Worm (Caenorhabditis elegans) whole organism, L1 larva: ENCODE measurements around the gene trpa-1.
A peak's percentile ranks its signal among the peaks of the same experiment; 100 is the strongest.
"Not testable (repeated sequence)": the region's sequence is repeated elsewhere in the genome, so short reads cannot be mapped to it uniquely, and the experiment has no call there.

Source experiments
- C04F5.9 ChIP-seq: sonication (generic microtip); optimal IDR thresholded peaks from 2 replicates; lab custom pipeline; 2016; ENCODE audit warnings: missing genetic modification characterization, missing compliant biosample characterization
- C16A3.4 ChIP-seq: fragments of 150-350 bp; optimal IDR thresholded peaks from 2 replicates; lab custom pipeline; 2014; ENCODE audit warnings: missing biosample characterization, missing genetic modification characterization
- F16B12.6 ChIP-seq: fragments of 150-350 bp; optimal IDR thresholded peaks from 2 replicates; lab custom pipeline; 2014; ENCODE audit warnings: missing biosample characterization, missing genetic modification characterization
- aly-2 ChIP-seq: fragments of 150-350 bp; optimal IDR thresholded peaks from 2 replicates; lab custom pipeline; 2014; ENCODE audit warnings: missing biosample characterization, missing genetic modification characterization
- blmp-1 ChIP-seq: fragments of 150-350 bp; optimal IDR thresholded peaks from 2 replicates; lab custom pipeline; 2014; ENCODE audit warnings: missing biosample characterization, missing genetic modification characterization
- ceh-90 ChIP-seq: sonication (generic microtip); optimal IDR thresholded peaks from 2 replicates; lab custom pipeline; 2016; ENCODE audit warnings: missing genetic modification characterization, missing compliant biosample characterization
- dpl-1 ChIP-seq, 3 experiments: fragments of 150-350 bp in 2 of 3; sonication (generic microtip) in 1 of 3; optimal IDR thresholded peaks; 2 replicates each; lab custom pipeline; 2014 to 2017; ENCODE audit warnings: missing biosample characterization in 3 of 3, missing genetic modification characterization in 3 of 3, missing genetic modification reagents in 3 of 3
- egl-13 ChIP-seq: sonication (generic microtip); optimal IDR thresholded peaks from 2 replicates; lab custom pipeline; 2016; ENCODE audit warnings: missing genotype, missing genetic modification reagents, missing genetic modification characterization, missing compliant biosample characterization
- elt-3 ChIP-seq, 6 experiments: fragments of 150-350 bp in 1 of 6; sonication (generic microtip); optimal IDR thresholded peaks; 2 replicates each; lab custom pipeline; 2017 to 2018; ENCODE audit warnings: missing biosample characterization in 6 of 6, missing genetic modification characterization in 6 of 6, inconsistent platforms in 1 of 6
- ets-5 ChIP-seq: fragments of 200-800 bp; sonication (Bioruptor generic); IDR thresholded peaks from 2 replicates; pipeline ENCODE4 v1.3.6; 2022; ENCODE audit warnings: missing genetic modification characterization, missing compliant biosample characterization
- fkh-4 ChIP-seq: sonication (generic microtip); optimal IDR thresholded peaks from 2 replicates; lab custom pipeline; 2016; ENCODE audit warnings: missing compliant biosample characterization, missing genetic modification characterization, borderline replicate concordance
- fkh-8 ChIP-seq: sonication (generic microtip); optimal IDR thresholded peaks from 2 replicates; lab custom pipeline; 2016; ENCODE audit warnings: mild to moderate bottlenecking, missing genetic modification characterization, missing compliant biosample characterization
- grh-1 ChIP-seq: fragments of 200-800 bp; sonication (Bioruptor generic); IDR thresholded peaks from 2 replicates; pipeline ENCODE4 v1.3.6; 2022; ENCODE audit warnings: missing genetic modification reagents, missing genetic modification characterization, missing compliant biosample characterization
- hlh-17 ChIP-seq: fragments of 200-800 bp; sonication (Bioruptor generic); optimal IDR thresholded peaks from 2 replicates; lab custom pipeline; 2018; ENCODE audit warnings: missing genetic modification characterization, mild to moderate bottlenecking, missing compliant biosample characterization, moderate library complexity, borderline replicate concordance
- hlh-4 ChIP-seq: sonication (generic microtip); optimal IDR thresholded peaks from 2 replicates; lab custom pipeline; 2016; ENCODE audit warnings: mild to moderate bottlenecking, missing genetic modification characterization, missing compliant biosample characterization
- isw-1 ChIP-seq: fragments of 200-800 bp; sonication (Bioruptor generic); IDR thresholded peaks from 2 replicates; pipeline ENCODE4 v1.3.6; 2022; ENCODE audit warnings: missing genetic modification characterization, missing compliant biosample characterization
- lin-39 ChIP-seq: fragments of 150-350 bp; optimal IDR thresholded peaks from 2 replicates; lab custom pipeline; 2014; ENCODE audit warnings: missing biosample characterization, missing genetic modification reagents, missing genetic modification characterization
- lir-3 ChIP-seq: sonication (generic microtip); optimal IDR thresholded peaks from 2 replicates; lab custom pipeline; 2016; ENCODE audit warnings: mild to moderate bottlenecking, missing genetic modification characterization, moderate library complexity, missing compliant biosample characterization; ENCODE audit not compliant: poor library complexity
- mab-9 ChIP-seq: fragments of 200-800 bp; sonication (Bioruptor generic); IDR thresholded peaks from 2 replicates; pipeline ENCODE4 v1.3.6; 2022; ENCODE audit warnings: missing genetic modification reagents, missing genetic modification characterization, missing compliant biosample characterization
- mef-2 ChIP-seq: fragments of 150-350 bp; optimal IDR thresholded peaks from 2 replicates; lab custom pipeline; 2014; ENCODE audit warnings: missing biosample characterization, missing genetic modification characterization
- mep-1 ChIP-seq: fragments of 150-350 bp; optimal IDR thresholded peaks from 2 replicates; lab custom pipeline; 2014; ENCODE audit warnings: missing biosample characterization, missing genetic modification characterization
- nhr-20 ChIP-seq: sonication (generic microtip); optimal IDR thresholded peaks from 2 replicates; lab custom pipeline; 2016; ENCODE audit warnings: mild to moderate bottlenecking, missing genetic modification characterization, missing compliant biosample characterization
- nhr-237 ChIP-seq: fragments of 150-350 bp; optimal IDR thresholded peaks from 2 replicates; lab custom pipeline; 2014; ENCODE audit warnings: missing biosample characterization, missing genetic modification characterization
- nhr-71 ChIP-seq: sonication (generic microtip); optimal IDR thresholded peaks from 2 replicates; lab custom pipeline; 2016; ENCODE audit warnings: mild to moderate bottlenecking, missing genetic modification characterization, moderate library complexity, missing compliant biosample characterization
- nhr-77 ChIP-seq: fragments of 150-350 bp; optimal IDR thresholded peaks from 2 replicates; lab custom pipeline; 2014; ENCODE audit warnings: missing biosample characterization, missing genetic modification characterization
- nhr-84 ChIP-seq: sonication (generic microtip); optimal IDR thresholded peaks from 2 replicates; lab custom pipeline; 2017; ENCODE audit warnings: missing biosample characterization, missing genetic modification characterization
- nhr-90 ChIP-seq: sonication (generic microtip); optimal IDR thresholded peaks from 2 replicates; lab custom pipeline; 2016; ENCODE audit warnings: mild to moderate bottlenecking, missing genetic modification characterization, missing compliant biosample characterization; ENCODE audit not compliant: poor library complexity
- pax-3 ChIP-seq: fragments of 200-800 bp; sonication (Bioruptor generic); optimal IDR thresholded peaks from 2 replicates; lab custom pipeline; 2018; ENCODE audit warnings: mild to moderate bottlenecking, missing genetic modification characterization, moderate library complexity, missing compliant biosample characterization
- pqm-1 ChIP-seq: sonication (generic microtip); optimal IDR thresholded peaks from 3 replicates; lab custom pipeline; 2017; ENCODE audit warnings: missing biosample characterization, missing genetic modification characterization
- skn-1 ChIP-seq: fragments of 150-350 bp; optimal IDR thresholded peaks from 2 replicates; lab custom pipeline; 2014; ENCODE audit warnings: missing biosample characterization, missing genetic modification characterization
- sox-4 ChIP-seq: sonication (generic microtip); optimal IDR thresholded peaks from 2 replicates; lab custom pipeline; 2016; ENCODE audit warnings: missing genetic modification characterization, missing compliant biosample characterization
- sptf-1 ChIP-seq: fragments of 150-350 bp; optimal IDR thresholded peaks from 2 replicates; lab custom pipeline; 2014; ENCODE audit warnings: missing biosample characterization, missing genetic modification characterization
- sup-37 ChIP-seq: fragments of 200-800 bp; sonication (Bioruptor generic); optimal IDR thresholded peaks from 2 replicates; lab custom pipeline; 2018; ENCODE audit warnings: mild to moderate bottlenecking, missing genetic modification characterization, missing compliant biosample characterization
- swsn-7 ChIP-seq: sonication (generic microtip); optimal IDR thresholded peaks from 2 replicates; lab custom pipeline; 2016; ENCODE audit warnings: missing genetic modification characterization, missing compliant biosample characterization
- tbx-2 ChIP-seq: sonication (generic microtip); optimal IDR thresholded peaks from 2 replicates; lab custom pipeline; 2016; ENCODE audit warnings: missing genetic modification characterization, missing compliant biosample characterization
- tlp-1 ChIP-seq: fragments of 150-350 bp; optimal IDR thresholded peaks from 2 replicates; lab custom pipeline; 2014; ENCODE audit warnings: missing biosample characterization, missing genetic modification characterization
- unc-62 ChIP-seq: fragments of 150-350 bp; optimal IDR thresholded peaks from 2 replicates; lab custom pipeline; 2014; ENCODE audit warnings: missing biosample characterization, missing genetic modification reagents, missing genetic modification characterization
- unc-86 ChIP-seq: sonication (generic microtip); optimal IDR thresholded peaks from 2 replicates; lab custom pipeline; 2016; ENCODE audit warnings: missing genetic modification characterization, missing compliant biosample characterization
- unc-98 ChIP-seq: fragments of 200-800 bp; sonication (Bioruptor generic); IDR thresholded peaks from 2 replicates; pipeline ENCODE4 v1.3.6; 2022; ENCODE audit warnings: missing genetic modification characterization, missing compliant biosample characterization
- vab-15 ChIP-seq: sonication (generic microtip); optimal IDR thresholded peaks from 2 replicates; lab custom pipeline; 2017; ENCODE audit warnings: missing genotype, mild to moderate bottlenecking, missing genetic modification characterization, missing compliant biosample characterization
- xbp-1 ChIP-seq: sonication (generic microtip); optimal IDR thresholded peaks from 2 replicates; lab custom pipeline; 2016; ENCODE audit warnings: missing genetic modification characterization, missing compliant biosample characterization
- zag-1 ChIP-seq: fragments of 150-350 bp; optimal IDR thresholded peaks from 2 replicates; lab custom pipeline; 2014; ENCODE audit warnings: missing biosample characterization, missing genetic modification characterization
- zip-4 ChIP-seq: fragments of 200-800 bp; sonication (Bioruptor generic); optimal IDR thresholded peaks from 2 replicates; lab custom pipeline; 2018; ENCODE audit warnings: mild to moderate bottlenecking, missing genetic modification characterization, moderate library complexity, missing compliant biosample characterization

trpa-1 gene

DNA sequence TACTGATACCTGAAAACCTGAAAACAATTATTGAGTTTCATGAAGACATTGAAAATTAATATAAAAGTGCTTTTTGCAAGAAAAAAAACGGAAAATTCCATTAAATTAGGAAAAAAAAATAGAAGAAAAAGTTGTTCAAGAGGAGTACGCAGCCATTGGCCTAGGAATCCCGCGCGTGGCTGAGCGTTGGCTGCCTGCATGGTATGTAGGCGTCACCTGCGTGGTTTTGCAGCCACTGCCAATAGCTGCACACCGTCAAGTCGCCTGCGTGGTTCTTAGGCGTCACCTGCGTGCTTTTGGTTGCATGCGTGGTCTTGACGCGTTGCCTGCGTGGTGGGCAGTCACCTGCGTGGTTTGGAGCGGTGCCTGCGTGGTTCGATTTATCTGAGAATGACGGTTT is 36.3 kb upstream of the trpa-1 start, which contains the start of gene M117.6:
Gene M117.6 (minus strand): TSS at position 101 of the 400 bp plus-strand sequence.
- not testable (repeated sequence) for TF ChIP-seq lir-3, nhr-20, egl-13 (tag; lab: Kevin White, UChicago)

DNA sequence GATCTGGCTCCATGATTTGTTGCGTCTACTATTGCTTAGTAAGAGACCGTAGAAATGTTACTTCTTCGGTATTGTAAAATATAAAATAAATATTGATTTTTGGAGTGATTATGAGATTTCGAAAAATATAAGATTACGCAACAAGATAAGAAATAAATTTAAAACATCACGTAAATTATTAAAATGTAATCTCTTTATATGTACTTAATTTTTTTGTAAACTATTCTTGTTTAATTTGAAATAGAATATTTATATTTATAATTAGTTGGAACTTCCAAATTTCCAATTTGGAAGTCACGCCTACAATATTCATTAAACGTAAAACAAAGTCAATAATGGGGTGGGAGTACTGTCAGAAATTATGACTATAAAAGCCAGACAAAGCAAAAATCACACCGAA is 30.9 kb upstream of the trpa-1 start, which contains the start of gene M117.4:
Gene M117.4 (minus strand): TSS at position 101 of the 400 bp plus-strand sequence.
- no peak for TF ChIP-seq skn-1 (tag; lab: Kevin White, UChicago)
- no peak for TF ChIP-seq zip-4
- TF ChIP-seq zag-1 (tag; lab: Kevin White, UChicago) = no peak
- TF ChIP-seq pax-3 (tag; lab: Kevin White, UChicago) = no peak
- no peak for TF ChIP-seq unc-86 (tag; lab: Kevin White, UChicago)
- TF ChIP-seq C16A3.4 (tag; lab: Kevin White, UChicago) = no peak
- TF ChIP-seq fkh-4 (tag; lab: Kevin White, UChicago) = no peak
- no peak for TF ChIP-seq blmp-1
- TF ChIP-seq aly-2 (tag; lab: Kevin White, UChicago) = no peak
- TF ChIP-seq nhr-90 (tag; lab: Kevin White, UChicago) = no peak
- no peak for TF ChIP-seq nhr-20 (tag; lab: Kevin White, UChicago)
- no peak for TF ChIP-seq C04F5.9 (tag; lab: Kevin White, UChicago)
- no peak for TF ChIP-seq F16B12.6 (tag; lab: Kevin White, UChicago)
- no peak for TF ChIP-seq swsn-7 (tag; lab: Kevin White, UChicago)
- no peak for TF ChIP-seq isw-1 (GFP tag; lab: Robert Waterston, UW)
- no peak for TF ChIP-seq grh-1
- TF ChIP-seq mef-2 = no peak
- no peak for TF ChIP-seq sox-4 (tag; lab: Kevin White, UChicago)

DNA sequence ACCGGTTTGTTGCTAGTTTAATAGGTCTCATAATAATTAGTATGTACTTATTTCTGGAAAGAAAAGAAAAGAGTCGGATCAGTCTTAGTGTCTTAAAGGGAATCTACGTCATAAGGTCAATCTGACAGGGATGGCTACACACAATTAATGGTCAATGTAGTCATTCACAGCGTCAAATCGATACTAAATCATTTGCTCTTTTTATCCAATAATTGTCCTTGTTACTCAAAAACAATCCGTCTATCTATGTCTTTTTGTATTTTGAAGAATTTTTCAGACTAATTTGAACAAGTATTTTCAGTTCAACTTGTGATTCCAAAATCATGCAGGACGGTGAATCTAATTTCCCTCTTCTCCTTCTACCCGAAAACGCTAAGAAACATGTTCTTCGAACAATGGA is 25.7 kb upstream of the trpa-1 start, which contains the start of gene fbxb-3:
Gene fbxb-3 (plus strand): TSS at position 301 of the 400 bp plus-strand sequence.
- TF ChIP-seq mab-9 (GFP tag; lab: Robert Waterston, UW) = no peak
- no peak for TF ChIP-seq blmp-1
- no peak for TF ChIP-seq hlh-4 (tag; lab: Kevin White, UChicago)
- TF ChIP-seq xbp-1 (tag; lab: Kevin White, UChicago) = no peak
- no peak for TF ChIP-seq unc-62
- TF ChIP-seq isw-1 (GFP tag; lab: Robert Waterston, UW) = no peak
- TF ChIP-seq ets-5 (GFP tag; lab: Robert Waterston, UW) = no peak
- no peak for TF ChIP-seq skn-1 (tag; lab: Kevin White, UChicago)
- TF ChIP-seq aly-2 (tag; lab: Kevin White, UChicago) = no peak
- no peak for TF ChIP-seq nhr-237 (tag; lab: Kevin White, UChicago)
- TF ChIP-seq unc-98 (GFP tag; lab: Robert Waterston, UW) = no peak
- TF ChIP-seq sox-4 (tag; lab: Kevin White, UChicago) = no peak
- TF ChIP-seq egl-13 (tag; lab: Kevin White, UChicago) = no peak
- TF ChIP-seq nhr-77 (tag; lab: Kevin White, UChicago) = no peak
- no peak for TF ChIP-seq tlp-1

DNA sequence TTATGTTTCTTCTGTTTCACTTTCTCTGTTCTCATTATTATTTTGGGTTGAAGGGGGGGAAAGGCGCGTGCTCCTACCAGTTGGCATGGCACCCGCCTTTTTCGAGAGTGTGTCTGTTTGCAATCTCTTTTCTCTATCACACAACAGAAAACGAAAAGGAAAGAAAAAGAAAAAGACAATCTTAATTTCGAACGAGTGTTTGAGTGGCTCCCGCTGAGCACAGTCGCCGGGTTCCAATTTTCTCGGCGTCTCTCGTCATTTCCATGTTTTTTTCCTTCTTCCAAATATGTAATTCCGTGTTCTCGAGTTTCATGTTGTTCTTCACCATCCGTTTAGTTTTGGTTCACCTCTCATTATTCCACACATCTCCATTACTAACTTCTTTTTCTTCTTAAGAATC is 22.2 kb upstream of the trpa-1 start, which contains the start of gene F38H4.3:
Gene F38H4.3 (plus strand): TSS at position 301 of the 400 bp plus-strand sequence.
- peak; percentile 7 for TF ChIP-seq fkh-8 (tag; lab: Kevin White, UChicago)
- no peak for TF ChIP-seq swsn-7 (tag; lab: Kevin White, UChicago)

DNA sequence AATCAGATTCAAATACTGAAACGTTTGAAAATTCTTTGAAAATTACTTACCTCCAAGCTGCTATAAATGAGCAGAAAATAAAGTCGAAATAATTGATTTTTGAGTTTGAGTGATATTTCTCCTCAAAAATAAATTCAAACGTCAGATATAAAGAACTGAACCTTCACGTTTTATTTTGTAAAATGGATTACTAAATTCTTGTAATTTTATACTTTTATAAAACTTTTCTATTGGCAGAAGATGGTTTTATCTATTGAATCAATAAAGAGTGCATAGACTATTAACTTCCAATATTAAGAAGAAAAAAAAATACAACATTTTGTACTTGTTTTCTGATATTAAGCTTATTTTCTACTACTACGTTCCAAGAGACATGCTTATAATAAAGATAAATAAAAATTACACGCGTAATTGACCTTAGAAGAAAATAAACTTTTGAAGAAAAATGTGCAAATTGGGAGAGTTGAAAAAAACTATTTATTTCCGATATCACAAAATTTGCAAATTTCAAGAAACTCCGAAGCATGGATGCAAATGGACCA is 16.5 kb upstream of the trpa-1 start, which contains the start of the genes F38H4.6 and F38H4.4:
Gene F38H4.6 (minus strand): TSS at position 101 of the 542 bp plus-strand sequence.
Gene F38H4.4 (plus strand): TSS at position 492 of the 542 bp plus-strand sequence.
- TF ChIP-seq sup-37 (GFP tag; lab: Kevin White, UChicago) (no peak), hlh-17 (no peak), isw-1 (GFP tag; lab: Robert Waterston, UW) (no peak), ceh-90 (tag; lab: Kevin White, UChicago) (no peak), pqm-1 (tag; lab: Kevin White, UChicago) (no peak), dpl-1 (GFP tag; optimal IDR thresholded peaks at IDR 0.05; lab: Kevin White, UChicago) (no peak), vab-15 (tag; lab: Kevin White, UChicago) (no peak), sptf-1 (tag; lab: Kevin White, UChicago) (no peak), elt-3 (tag; optimal IDR thresholded peaks at IDR 0.05; lab: Kevin White, UChicago) (no peak), tlp-1 (no peak), tbx-2 (no peak), nhr-84 (no peak), lin-39 (no peak), nhr-71 (tag; lab: Kevin White, UChicago) (no peak), mep-1 (tag; lab: Kevin White, UChicago) (no peak), xbp-1 (tag; lab: Kevin White, UChicago) (no peak)
